Worm (Caenorhabditis elegans): ENCODE results near the gene C14A6.6.

ce11 chrV:18195006-18195405 is 27.9 kb upstream of the C14A6.6 start, which contains the start of gene F16H6.3:
- TF ChIP-seq ces-1 (GFP tag; optimal IDR thresholded peaks at IDR 0.05), result no peak
- no peak for TF ChIP-seq pha-4 (tag; optimal IDR thresholded peaks at IDR 0.05)
- TF ChIP-seq lsy-2 (tag; optimal IDR thresholded peaks at IDR 0.05), result no peak
- no peak for TF ChIP-seq lin-13 (tag; optimal IDR thresholded peaks at IDR 0.05)
- TF ChIP-seq ztf-11 (tag; optimal IDR thresholded peaks at IDR 0.05), result no peak
- no peak for TF ChIP-seq elt-3 (tag; optimal IDR thresholded peaks at IDR 0.05)
- TF ChIP-seq tbx-8 (GFP tag; optimal IDR thresholded peaks at IDR 0.05), result no peak

All from whole organism, mixed stage, embryonic.